Fruit fly (Drosophila melanogaster): ENCODE results near the gene Yp3.

DNA sequence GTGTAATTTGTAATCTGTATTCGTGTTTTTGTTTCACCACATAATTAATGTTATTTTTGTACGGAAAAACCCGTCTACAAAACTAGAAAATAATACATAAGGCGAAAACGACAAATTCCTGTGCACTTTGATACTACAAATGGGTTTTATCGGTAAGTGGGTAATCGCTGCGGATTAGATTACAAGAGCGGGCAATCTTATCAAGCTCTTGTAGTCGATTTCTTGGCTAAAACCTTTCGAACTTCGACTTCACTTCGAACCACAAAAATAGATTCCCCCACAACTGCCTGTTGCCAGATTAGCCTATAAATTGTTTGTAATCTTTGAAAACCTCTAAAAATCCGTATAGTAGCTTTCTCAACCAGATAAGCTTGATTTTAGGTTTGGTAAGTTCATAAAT, 18.4 kb upstream of the Yp3 start:
- TF ChIP-seq pan (optimal IDR thresholded peaks at IDR 0.05) (no peak), CG8478 (optimal IDR thresholded peaks at IDR 0.05) (no peak), EcR (GFP tag; optimal IDR thresholded peaks at IDR 0.05) (no peak), usp (GFP tag; optimal IDR thresholded peaks at IDR 0.05) (no peak), Dll (optimal IDR thresholded peaks at IDR 0.05) (no peak), psq (optimal IDR thresholded peaks at IDR 0.05) (no peak)

Data from whole organism.